Worm (Caenorhabditis elegans): ENCODE data around the gene tag-250.

DNA sequence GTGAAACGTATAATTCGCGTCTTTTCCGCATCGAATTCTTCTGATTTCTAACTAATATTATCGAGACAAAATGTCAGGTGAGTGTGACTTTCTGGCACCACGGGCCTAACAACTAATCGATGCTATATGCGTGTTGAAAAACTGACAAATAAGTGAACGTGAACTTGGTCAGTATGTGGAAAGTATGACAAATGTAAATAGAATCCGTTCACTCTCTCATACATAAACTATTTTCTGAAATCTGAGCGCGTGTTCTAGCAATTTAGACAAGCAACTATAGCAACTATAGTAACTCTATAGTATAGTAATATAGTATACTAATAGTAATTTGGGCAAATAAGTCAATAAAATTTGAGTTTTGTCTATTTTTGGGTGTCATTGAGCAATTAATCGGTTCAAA lies 32.4 kb downstream of the tag-250 start:
- TF ChIP-seq scrt-1 (GFP tag; IDR thresholded peaks at IDR 0.05), result no peak
- TF ChIP-seq ama-1 (optimal IDR thresholded peaks at IDR 0.05), result no peak
- no peak for TF ChIP-seq hmbx-1 (tag; optimal IDR thresholded peaks at IDR 0.05)
